Fruit fly (Drosophila melanogaster) whole organism, prepupa: ENCODE measurements around the gene Hsc70-1.

Source experiments
- Blimp-1 ChIP-seq: fragments of 200-800 bp; sonication (Bioruptor generic); optimal IDR thresholded peaks from 3 replicates; lab custom pipeline; 2017; ENCODE audit warnings: missing biosample characterization, missing genetic modification characterization, mild to moderate bottlenecking, moderate library complexity, missing genetic modification reagents
- CG11902 ChIP-seq: fragments of 200-800 bp; sonication (Bioruptor generic); optimal IDR thresholded peaks from 3 replicates; lab custom pipeline; 2016; ENCODE audit warnings: missing biosample characterization, missing genetic modification characterization
- CG1621 ChIP-seq: fragments of 200-800 bp; sonication (Bioruptor generic); optimal IDR thresholded peaks from 3 replicates; lab custom pipeline; 2018; ENCODE audit warnings: missing biosample characterization, mild to moderate bottlenecking, missing genetic modification characterization
- CG3032 ChIP-seq: fragments of 200-800 bp; optimal IDR thresholded peaks from 2 replicates; lab custom pipeline; 2019; ENCODE audit warnings: missing biosample characterization, mild to moderate bottlenecking, missing genetic modification characterization, moderate library complexity
- CG31627 ChIP-seq: fragments of 200-800 bp; sonication (Bioruptor generic); optimal IDR thresholded peaks from 3 replicates; lab custom pipeline; 2016; ENCODE audit warnings: missing biosample characterization, missing genetic modification characterization
- CG34406 ChIP-seq: fragments of 200-800 bp; sonication (Bioruptor generic); optimal IDR thresholded peaks from 3 replicates; lab custom pipeline; 2016; ENCODE audit warnings: missing biosample characterization, missing genetic modification characterization
- CG3919 ChIP-seq: fragments of 200-800 bp; sonication (Bioruptor generic); optimal IDR thresholded peaks from 3 replicates; lab custom pipeline; 2016; ENCODE audit warnings: missing biosample characterization, missing genetic modification characterization
- CG4318 ChIP-seq: fragments of 200-800 bp; sonication (Bioruptor generic); optimal IDR thresholded peaks from 3 replicates; lab custom pipeline; 2017; ENCODE audit warnings: missing biosample characterization, mild to moderate bottlenecking, missing genetic modification characterization
- CG6163 ChIP-seq: fragments of 200-800 bp; sonication (Bioruptor generic); IDR thresholded peaks from 3 replicates; pipeline ENCODE4 v1.3.6; 2022; ENCODE audit warnings: missing biosample characterization, missing genetic modification characterization
- CG6276 ChIP-seq: fragments of 200-800 bp; sonication (Bioruptor generic); optimal IDR thresholded peaks from 2 replicates; lab custom pipeline; 2017; ENCODE audit warnings: missing biosample characterization, mild to moderate bottlenecking, missing genetic modification characterization
- CG6854 ChIP-seq: fragments of 200-800 bp; sonication (Bioruptor generic); optimal IDR thresholded peaks from 2 replicates; lab custom pipeline; 2017; ENCODE audit warnings: missing biosample characterization, mild to moderate bottlenecking, missing genetic modification characterization
- CG7368 ChIP-seq: fragments of 200-800 bp; sonication (Bioruptor generic); optimal IDR thresholded peaks from 3 replicates; lab custom pipeline; 2016; ENCODE audit warnings: missing biosample characterization, missing genetic modification characterization
- CG8119 ChIP-seq: fragments of 200-800 bp; sonication (Bioruptor generic); IDR thresholded peaks from 3 replicates; pipeline ENCODE4 v1.3.6; 2022; ENCODE audit warnings: missing biosample characterization, missing genetic modification characterization
- CG8319 ChIP-seq: fragments of 200-800 bp; sonication (Bioruptor generic); optimal IDR thresholded peaks from 3 replicates; lab custom pipeline; 2016; ENCODE audit warnings: missing biosample characterization, missing genetic modification characterization
- Eip75B ChIP-seq: fragments of 200-800 bp; sonication (Bioruptor generic); optimal IDR thresholded peaks from 3 replicates; lab custom pipeline; 2016; ENCODE audit warnings: missing biosample characterization, missing genetic modification characterization
- Eip78C ChIP-seq: fragments of 200-800 bp; sonication (Bioruptor generic); peaks from one replicate; lab custom pipeline; 2016; ENCODE audit warnings: missing biosample characterization, missing genetic modification characterization
- Ets96B ChIP-seq: fragments of 200-800 bp; optimal IDR thresholded peaks from 2 replicates; lab custom pipeline; 2019; ENCODE audit warnings: missing biosample characterization, mild to moderate bottlenecking, missing genetic modification characterization, moderate library complexity
- Hr38 ChIP-seq: sonication (Bioruptor generic); optimal IDR thresholded peaks from 2 replicates; lab custom pipeline; 2016; ENCODE audit warnings: missing biosample characterization, missing genetic modification characterization
- Lpt ChIP-seq: fragments of 200-800 bp; sonication (Bioruptor generic); optimal IDR thresholded peaks from 3 replicates; lab custom pipeline; 2016; ENCODE audit warnings: missing biosample characterization, missing genetic modification characterization
- Met ChIP-seq: fragments of 200-800 bp; sonication (Bioruptor generic); optimal IDR thresholded peaks from 3 replicates; lab custom pipeline; 2016; ENCODE audit warnings: missing biosample characterization, missing genetic modification characterization
- Sox102F ChIP-seq: fragments of 200-800 bp; sonication (Bioruptor generic); optimal IDR thresholded peaks from 2 replicates; lab custom pipeline; 2016; ENCODE audit warnings: missing biosample characterization, mild to moderate bottlenecking, missing genetic modification characterization
- Sox14 ChIP-seq: fragments of 200-800 bp; sonication (Bioruptor generic); optimal IDR thresholded peaks from 3 replicates; lab custom pipeline; 2016; ENCODE audit warnings: missing biosample characterization, missing genetic modification characterization
- achi ChIP-seq: fragments of 200-800 bp; sonication (Bioruptor generic); optimal IDR thresholded peaks from 3 replicates; lab custom pipeline; 2016; ENCODE audit warnings: missing biosample characterization, missing genetic modification characterization
- cyc ChIP-seq: fragments of 200-800 bp; sonication (Bioruptor generic); optimal IDR thresholded peaks from 3 replicates; lab custom pipeline; 2016; ENCODE audit warnings: missing biosample characterization, missing genetic modification characterization
- dac ChIP-seq: fragments of 200-800 bp; sonication (Bioruptor generic); optimal IDR thresholded peaks from 2 replicates; lab custom pipeline; 2017; ENCODE audit warnings: missing biosample characterization, mild to moderate bottlenecking, missing genetic modification characterization
- esn ChIP-seq: fragments of 200-800 bp; sonication (Bioruptor generic); optimal IDR thresholded peaks from 2 replicates; lab custom pipeline; 2016; ENCODE audit warnings: missing biosample characterization, mild to moderate bottlenecking, missing genetic modification characterization, moderate library complexity
- fkh ChIP-seq: fragments of 200-800 bp; sonication (Bioruptor generic); optimal IDR thresholded peaks from 3 replicates; lab custom pipeline; 2017; ENCODE audit warnings: missing biosample characterization, mild to moderate bottlenecking, missing genetic modification characterization, moderate library complexity
- lz ChIP-seq: fragments of 200-800 bp; sonication (Bioruptor generic); optimal IDR thresholded peaks from 3 replicates; lab custom pipeline; 2016; ENCODE audit warnings: missing biosample characterization, missing genetic modification characterization
- net ChIP-seq: fragments of 200-800 bp; sonication (Bioruptor generic); optimal IDR thresholded peaks from 3 replicates; lab custom pipeline; 2016; ENCODE audit warnings: missing biosample characterization, missing genetic modification characterization
- salr ChIP-seq, 2 experiments: fragments of 200-800 bp; sonication (Bioruptor generic); optimal IDR thresholded peaks; 3 replicates each; lab custom pipeline; 2016 to 2018; ENCODE audit warnings: missing biosample characterization in 2 of 2, missing genetic modification characterization in 2 of 2, mild to moderate bottlenecking in 1 of 2
- spab ChIP-seq: fragments of 200-800 bp; sonication (Bioruptor generic); optimal IDR thresholded peaks from 2 replicates; lab custom pipeline; 2017; ENCODE audit warnings: missing biosample characterization, mild to moderate bottlenecking, missing genetic modification characterization, missing genetic modification reagents

Gene Hsc70-1

DNA sequence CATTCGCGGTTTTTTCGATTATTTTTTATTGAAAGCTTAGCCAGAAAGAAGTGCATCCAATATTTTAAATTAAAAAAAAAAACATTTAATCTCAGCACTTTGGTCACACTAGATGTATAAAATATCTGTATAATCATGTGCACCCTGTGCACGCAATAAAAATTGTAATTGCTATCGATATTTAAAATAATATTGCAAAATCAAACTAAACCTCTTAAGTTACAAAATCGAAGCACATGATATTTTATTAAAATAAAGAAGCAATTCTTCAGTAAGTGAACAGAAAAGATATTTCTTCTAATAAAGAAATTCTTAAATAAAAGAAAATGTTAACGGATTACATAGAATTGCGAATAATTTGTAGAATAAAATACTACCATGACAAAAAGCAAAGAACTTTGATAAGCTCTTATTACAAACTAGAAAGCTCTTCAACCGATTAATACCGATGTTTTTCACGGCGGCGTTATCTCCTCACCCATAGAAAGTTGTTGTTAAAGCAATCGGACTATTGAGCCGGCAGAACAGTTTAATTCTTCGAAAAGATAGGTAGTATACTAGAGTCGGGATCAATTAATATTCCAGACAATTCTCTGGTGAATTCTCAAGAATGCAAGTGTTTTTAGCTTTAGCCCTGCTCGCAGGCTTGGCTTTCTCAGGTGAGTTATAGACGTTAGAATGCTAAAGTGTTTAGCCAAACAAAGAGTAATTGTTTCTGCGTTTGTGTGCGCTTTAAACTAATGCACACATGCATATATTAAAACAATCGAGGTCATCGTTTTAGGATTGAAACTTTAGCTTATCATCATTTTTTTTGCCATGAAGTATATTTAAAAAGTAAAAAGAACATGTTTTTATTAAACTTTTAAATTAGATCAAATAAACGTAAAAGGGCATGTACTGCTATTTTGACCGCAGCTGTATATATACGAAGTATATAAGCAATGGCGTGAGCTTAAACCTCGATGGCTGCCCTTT, 20.2 kb downstream of the Hsc70-1 start, which contains the start of gene CtsK1 (continued):
- TF ChIP-seq Eip75B (peak; percentile 60), CG3919 (GFP tag; lab: Kevin White, UChicago) (peak; percentile 52), CG6854 (GFP tag; lab: Kevin White, UChicago) (no peak), CG8119 (peak; percentile 84), CG11902 (no peak), lz (GFP tag; lab: Kevin White, UChicago) (peak; percentile 48), dac (GFP tag; lab: Kevin White, UChicago) (no peak), CG34406 (GFP tag; lab: Kevin White, UChicago) (peak; percentile 32)
- TF ChIP-seq, all 60 proteins: peak for 36

DNA sequence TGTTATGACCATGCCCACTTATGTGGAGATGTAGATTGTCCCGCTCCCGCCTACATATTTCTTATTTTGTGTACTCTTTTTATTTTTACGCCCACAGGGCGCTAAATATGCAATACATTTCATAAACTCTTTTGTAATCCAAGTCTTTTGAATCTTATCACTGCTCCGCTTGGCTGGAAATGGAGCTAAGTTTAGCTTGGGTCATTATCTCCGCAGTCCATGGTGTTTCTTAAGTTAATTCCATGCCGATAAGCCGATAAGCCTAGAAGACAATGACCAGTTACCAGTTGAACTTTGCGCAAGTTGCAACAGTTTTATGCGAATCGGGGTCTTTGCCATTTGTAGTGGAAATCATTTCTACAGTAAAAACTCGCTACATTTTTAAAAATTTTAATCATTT, 22.6 kb downstream of the Hsc70-1 start:
- TF ChIP-seq CG8319 (GFP tag; lab: Kevin White, UChicago) (no peak), Eip78C (peak; percentile 46), spab (GFP tag; lab: Kevin White, UChicago) (no peak)

DNA sequence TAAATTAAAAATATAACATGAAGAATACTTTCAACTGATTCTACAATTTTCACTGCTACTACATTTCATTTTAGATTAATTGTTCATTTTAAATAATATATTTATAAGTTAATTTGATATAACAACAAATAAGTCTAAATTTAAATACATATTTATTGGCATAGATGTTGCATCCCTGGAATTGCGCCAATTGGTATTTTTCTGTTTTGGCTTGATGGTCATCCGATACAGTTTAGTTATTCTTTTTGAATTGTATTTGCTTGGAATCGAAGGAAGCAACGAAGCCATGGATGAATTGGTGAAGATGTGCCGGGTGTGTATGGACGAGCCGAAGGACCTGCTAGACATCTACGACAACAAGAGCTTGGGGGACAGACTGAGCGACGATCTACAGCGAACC, 23.1 kb downstream of the Hsc70-1 start, which contains the start of gene CG17361:
TSS of gene CG17361 (plus strand) at position 200 of the 400 bp plus-strand sequence.
- peak; percentile 21 for TF ChIP-seq CG3032 (tag; lab: Kevin White, UChicago)
- TF ChIP-seq cyc (GFP tag; lab: Kevin White, UChicago), result no peak

DNA sequence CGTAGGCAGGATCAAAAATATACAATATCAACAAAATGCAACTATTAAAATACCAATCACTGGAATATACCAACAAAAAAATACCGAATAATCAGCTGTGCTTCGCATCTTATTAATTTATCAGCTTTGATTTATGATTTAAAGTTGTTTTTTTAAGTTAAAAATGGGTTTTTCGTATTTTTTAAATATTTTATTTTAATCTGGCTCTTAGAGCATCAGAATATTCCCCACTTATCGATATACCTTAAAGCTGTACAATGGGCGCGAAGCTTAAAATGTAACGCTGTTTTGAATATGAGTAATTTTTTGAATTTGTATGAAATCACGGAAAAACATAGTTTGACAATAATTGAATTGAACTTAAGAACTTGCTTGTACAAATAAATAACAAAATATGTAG, 25.3 kb downstream of the Hsc70-1 start, which contains the start of gene CG17359:
TSS of gene CG17359 (minus strand) at position 48 of the 400 bp plus-strand sequence.
- TF ChIP-seq salr (GFP tag; optimal IDR thresholded peaks at IDR 0.05; lab: Kevin White, UChicago), result no peak
- TF ChIP-seq Hr38, result no peak
- TF ChIP-seq Sox14 (GFP tag; lab: Kevin White, UChicago), result no peak
- no peak for TF ChIP-seq net (GFP tag; lab: Kevin White, UChicago)
- TF ChIP-seq CG7368 (GFP tag; lab: Kevin White, UChicago), result no peak

DNA sequence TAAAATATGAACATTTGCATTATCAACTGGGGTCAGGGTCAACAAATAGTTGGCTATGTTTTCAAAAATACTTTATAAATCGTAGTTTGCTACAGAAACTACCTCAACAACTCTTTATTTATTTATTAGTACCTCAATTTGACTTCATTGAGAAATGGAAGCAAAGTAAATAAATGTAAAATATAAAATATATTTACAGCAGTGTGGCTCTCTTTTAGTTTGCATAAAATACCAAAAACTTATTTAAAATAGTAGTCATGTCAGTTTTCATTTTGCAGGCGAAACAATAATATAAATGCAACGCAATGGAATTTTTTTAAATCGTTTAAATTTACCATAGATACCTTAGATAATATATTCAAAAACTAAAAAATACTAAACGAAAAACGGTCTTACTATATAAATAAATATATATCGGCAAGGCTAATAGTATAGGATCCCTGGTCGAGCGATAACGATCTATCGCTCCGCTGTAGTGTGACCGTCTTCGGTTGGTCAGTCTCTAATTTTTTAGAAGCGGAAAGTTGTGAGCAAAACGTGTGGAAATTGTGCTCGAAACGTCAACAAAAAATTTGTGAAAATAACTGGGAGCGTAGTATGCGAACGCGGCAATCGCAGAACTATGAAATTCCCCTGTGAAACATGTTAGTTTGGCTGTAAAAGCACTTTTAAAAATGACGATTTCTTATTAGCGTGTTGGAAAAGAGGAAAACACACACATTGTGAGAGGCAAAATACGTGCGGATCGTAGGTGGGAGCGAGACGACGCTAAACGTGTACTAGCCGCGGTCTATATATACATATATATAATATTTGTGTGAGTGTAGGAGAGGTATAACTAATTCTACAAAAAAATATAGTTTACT, 28.0 kb downstream of the Hsc70-1 start, which contains the start of the genes Nprl3 and upSET:
TSS of gene Nprl3 (minus strand) at position 223 of the 866 bp plus-strand sequence.
TSS of gene upSET (plus strand) at position 470 of the 866 bp plus-strand sequence.
- TF ChIP-seq CG6276 (GFP tag; lab: Kevin White, UChicago), result no peak
- TF ChIP-seq Met (GFP tag; lab: Kevin White, UChicago), result no peak
- peak; percentile 23 for TF ChIP-seq Eip78C
- peak; percentile 1 for TF ChIP-seq CG3032 (tag; lab: Kevin White, UChicago)
- no peak for TF ChIP-seq Hr38
- no peak for TF ChIP-seq CG31627 (GFP tag; lab: Kevin White, UChicago)
- TF ChIP-seq Blimp-1 (GFP tag; lab: Kevin White, UChicago), result no peak
- 0 out of 3 replicates have a peak, but pooled peaks have one; percentile 8 for TF ChIP-seq CG6163
- TF ChIP-seq CG6854 (GFP tag; lab: Kevin White, UChicago), result peak; percentile 45
- TF ChIP-seq CG4318 (GFP tag; lab: Kevin White, UChicago), result no peak
- no peak for TF ChIP-seq CG1621 (tag; lab: Kevin White, UChicago)
- TF ChIP-seq Lpt (GFP tag; lab: Kevin White, UChicago), result no peak
- no peak for TF ChIP-seq CG8119
- no peak for TF ChIP-seq Ets96B (tag; lab: Kevin White, UChicago)
- TF ChIP-seq CG7368 (GFP tag; lab: Kevin White, UChicago), result no peak
- peak; percentile 56 for TF ChIP-seq fkh (GFP tag; lab: Kevin White, UChicago)
- no peak for TF ChIP-seq esn (GFP tag; lab: Kevin White, UChicago)
- TF ChIP-seq achi (GFP tag; lab: Kevin White, UChicago), result no peak
- TF ChIP-seq Sox102F, result no peak
